Worm (Caenorhabditis elegans) whole organism, young adult: ENCODE results near the gene gop-1.

Experiments used
- F33H1.4 ChIP-seq: fragments of 200-800 bp; sonication (Bioruptor generic); IDR thresholded peaks from 2 replicates; pipeline ENCODE4 v1.3.6; 2022; ENCODE audit warnings: missing genetic modification reagents, missing genetic modification characterization, missing compliant biosample characterization
- F49E8.2 ChIP-seq: sonication (generic microtip); optimal IDR thresholded peaks from 3 replicates; lab custom pipeline; 2017; ENCODE audit warnings: missing genetic modification characterization, mild to moderate bottlenecking, missing compliant biosample characterization, antibody characterized with exemption, moderate library complexity; ENCODE audit not compliant: insufficient read depth
- ZK185.1 ChIP-seq: sonication (generic microtip); optimal IDR thresholded peaks from 2 replicates; lab custom pipeline; 2016; ENCODE audit warnings: mild to moderate bottlenecking, missing genetic modification characterization, missing compliant biosample characterization; ENCODE audit not compliant: poor library complexity, severe bottlenecking
- ama-1 ChIP-seq, 3 experiments: fragments of 150-350 bp in 1 of 3; sonication (generic microtip) in 2 of 3; optimal IDR thresholded peaks; 2 replicates each; lab custom pipeline; 2014 to 2018; ENCODE audit warnings: missing biosample characterization in 2 of 3, missing genetic modification characterization in 2 of 3, missing genetic modification reagents in 2 of 3
- attf-5 ChIP-seq: fragments of 200-800 bp; sonication (Bioruptor generic); optimal IDR thresholded peaks from 2 replicates; lab custom pipeline; 2018; ENCODE audit warnings: mild to moderate bottlenecking, missing genetic modification characterization, missing compliant biosample characterization
- ccch-3 ChIP-seq: fragments of 200-800 bp; sonication (Bioruptor generic); optimal IDR thresholded peaks from 2 replicates; lab custom pipeline; 2018; ENCODE audit warnings: mild to moderate bottlenecking, missing genetic modification characterization, missing compliant biosample characterization
- cebp-1 ChIP-seq, 2 experiments: fragments of 200-800 bp in 1 of 2; sonication (Bioruptor generic) in 1 of 2; sonication (generic microtip) in 1 of 2; IDR thresholded peaks in 1 of 2; optimal IDR thresholded peaks in 1 of 2; 2 replicates each; pipeline versions ENCODE4 v1.3.6 to Lab custom; 2017 to 2022; ENCODE audit warnings: missing compliant biosample characterization in 2 of 2, missing genetic modification characterization in 2 of 2, mild to moderate bottlenecking in 1 of 2, missing genetic modification reagents in 1 of 2, moderate library complexity in 1 of 2
- lin-35 ChIP-seq, 3 experiments: fragments of 150-350 bp in 2 of 3; sonication (generic microtip) in 1 of 3; optimal IDR thresholded peaks; 2 replicates each; lab custom pipeline; 2014 to 2018; ENCODE audit warnings: missing biosample characterization in 3 of 3, missing genetic modification characterization in 3 of 3, missing genetic modification reagents in 3 of 3
- lir-1 ChIP-seq: fragments of 200-800 bp; sonication (Bioruptor generic); conservative IDR thresholded peaks from 2 replicates; pipeline ENCODE4 v1.3.6; 2022; ENCODE audit warnings: missing genetic modification reagents, missing genetic modification characterization, missing compliant biosample characterization
- lsl-1 ChIP-seq: fragments of 200-800 bp; sonication (Bioruptor generic); optimal IDR thresholded peaks from 2 replicates; lab custom pipeline; 2018; ENCODE audit warnings: mild to moderate bottlenecking, missing genetic modification characterization, moderate library complexity, missing compliant biosample characterization
- mes-4 ChIP-seq: sonication (generic microtip); optimal IDR thresholded peaks from 2 replicates; lab custom pipeline; 2016; ENCODE audit warnings: missing genotype, missing genetic modification characterization, missing compliant biosample characterization
- ztf-25 ChIP-seq: fragments of 200-800 bp; sonication (Bioruptor generic); IDR thresholded peaks from 2 replicates; pipeline ENCODE4 v1.3.6; 2022; ENCODE audit warnings: missing genetic modification reagents, missing genetic modification characterization, missing compliant biosample characterization
- ztf-3 ChIP-seq: fragments of 200-800 bp; sonication (Bioruptor generic); optimal IDR thresholded peaks from 2 replicates; lab custom pipeline; 2018; ENCODE audit warnings: mild to moderate bottlenecking, missing genetic modification characterization, missing compliant biosample characterization

DNA sequence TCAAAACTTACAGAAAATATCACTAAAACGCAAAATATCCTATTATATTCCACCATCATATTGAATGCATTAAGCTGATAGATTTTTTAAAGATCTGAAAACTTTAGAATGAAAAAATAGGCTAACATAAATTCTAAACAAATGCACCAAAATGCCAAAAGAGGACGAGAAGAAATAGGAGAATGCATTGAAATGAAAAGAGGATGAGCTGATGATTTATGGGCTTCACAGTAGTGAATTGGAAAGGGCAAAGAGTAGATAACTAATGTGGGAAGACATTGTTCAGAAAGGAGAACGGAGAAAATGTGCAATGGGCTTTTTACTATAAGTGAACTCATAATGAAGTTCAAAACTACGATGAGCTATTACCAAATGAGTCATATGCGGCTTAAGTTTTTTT, 36.7 kb upstream of the gop-1 start, which contains the start of gene cutl-19:
- TF ChIP-seq F33H1.4 (GFP tag; lab: Robert Waterston, UW) (no peak), ztf-25 (no peak), ztf-3 (no peak), cebp-1 (GFP tag; IDR thresholded peaks at IDR 0.05; lab: Robert Waterston, UW) (no peak), cebp-1 (tag; optimal IDR thresholded peaks at IDR 0.05; lab: Kevin White, UChicago) (no peak), ZK185.1 (no peak), ccch-3 (GFP tag; lab: Kevin White, UChicago) (no peak), mes-4 (tag; lab: Kevin White, UChicago) (no peak), lir-1 (GFP tag; lab: Robert Waterston, UW) (no peak), lin-35 (GFP tag; optimal IDR thresholded peaks at IDR 0.05; lab: Kevin White, UChicago) (no peak), ama-1 (optimal IDR thresholded peaks at IDR 0.05; lab: Kevin White, UChicago) (no peak), ama-1 (GFP tag; optimal IDR thresholded peaks at IDR 0.05; lab: Kevin White, UChicago) (no peak), attf-5 (no peak), F49E8.2 (tag; lab: Kevin White, UChicago) (no peak), lsl-1 (GFP tag; lab: Kevin White, UChicago) (no peak)
